Fruit fly (Drosophila melanogaster) whole organism, prepupa: ENCODE results near the gene Shab.

Experiments
- Blimp-1 ChIP-seq: fragments of 200-800 bp; sonication (Bioruptor generic); optimal IDR thresholded peaks from 3 replicates; lab custom pipeline; 2017; ENCODE audit warnings: missing biosample characterization, missing genetic modification characterization, mild to moderate bottlenecking, moderate library complexity, missing genetic modification reagents
- CG10669 ChIP-seq: fragments of 200-800 bp; sonication (Bioruptor generic); optimal IDR thresholded peaks from 3 replicates; lab custom pipeline; 2018; ENCODE audit warnings: missing biosample characterization, mild to moderate bottlenecking, missing genetic modification characterization, moderate library complexity
- CG11294 ChIP-seq: fragments of 200-800 bp; sonication (Bioruptor generic); IDR thresholded peaks from 2 replicates; pipeline ENCODE4 v1.3.6; 2022; ENCODE audit warnings: missing biosample characterization, missing genetic modification characterization
- CG3919 ChIP-seq: fragments of 200-800 bp; sonication (Bioruptor generic); optimal IDR thresholded peaks from 3 replicates; lab custom pipeline; 2016; ENCODE audit warnings: missing biosample characterization, missing genetic modification characterization
- CG6854 ChIP-seq: fragments of 200-800 bp; sonication (Bioruptor generic); optimal IDR thresholded peaks from 2 replicates; lab custom pipeline; 2017; ENCODE audit warnings: missing biosample characterization, mild to moderate bottlenecking, missing genetic modification characterization
- Ets21C ChIP-seq: fragments of 200-800 bp; sonication (Bioruptor generic); optimal IDR thresholded peaks from 3 replicates; lab custom pipeline; 2016; ENCODE audit warnings: missing biosample characterization, missing genetic modification characterization
- Sox102F ChIP-seq: fragments of 200-800 bp; sonication (Bioruptor generic); optimal IDR thresholded peaks from 2 replicates; lab custom pipeline; 2016; ENCODE audit warnings: missing biosample characterization, mild to moderate bottlenecking, missing genetic modification characterization
- achi ChIP-seq: fragments of 200-800 bp; sonication (Bioruptor generic); optimal IDR thresholded peaks from 3 replicates; lab custom pipeline; 2016; ENCODE audit warnings: missing biosample characterization, missing genetic modification characterization
- acj6 ChIP-seq: fragments of 200-800 bp; sonication (Bioruptor generic); optimal IDR thresholded peaks from 3 replicates; lab custom pipeline; 2016; ENCODE audit warnings: missing biosample characterization, missing genetic modification characterization
- fkh ChIP-seq: fragments of 200-800 bp; sonication (Bioruptor generic); optimal IDR thresholded peaks from 3 replicates; lab custom pipeline; 2017; ENCODE audit warnings: missing biosample characterization, mild to moderate bottlenecking, missing genetic modification characterization, moderate library complexity
- salr ChIP-seq, 2 experiments: fragments of 200-800 bp; sonication (Bioruptor generic); optimal IDR thresholded peaks; 3 replicates each; lab custom pipeline; 2016 to 2018; ENCODE audit warnings: missing biosample characterization in 2 of 2, missing genetic modification characterization in 2 of 2, mild to moderate bottlenecking in 1 of 2

- TF ChIP-seq salr (GFP tag; optimal IDR thresholded peaks at IDR 0.05; lab: Kevin White, UChicago), result no peak
- no peak for TF ChIP-seq Blimp-1 (GFP tag; lab: Kevin White, UChicago)
- no peak for TF ChIP-seq CG3919 (GFP tag; lab: Kevin White, UChicago)
- TF ChIP-seq acj6, result no peak
- no peak for TF ChIP-seq Ets21C (GFP tag; lab: Kevin White, UChicago)
- no peak for TF ChIP-seq CG6854 (GFP tag; lab: Kevin White, UChicago)
- no peak for TF ChIP-seq Sox102F (GFP tag; lab: Kevin White, UChicago)
- no peak for TF ChIP-seq fkh (GFP tag; lab: Kevin White, UChicago)
- no peak for TF ChIP-seq CG10669
- TF ChIP-seq achi (GFP tag; lab: Kevin White, UChicago), result no peak
- TF ChIP-seq CG11294 (GFP tag; lab: Robert Waterston, UW), result no peak
These were observed 42.0 kb upstream of the Shab start for dm6 chr3L:2852763-2853334.
